Worm (Caenorhabditis elegans): Measurements from ENCODE around the gene E01B7.2.
A peak's percentile ranks its signal among the peaks of the same experiment; 100 is the strongest.

The E01B7.2 gene

DNA sequence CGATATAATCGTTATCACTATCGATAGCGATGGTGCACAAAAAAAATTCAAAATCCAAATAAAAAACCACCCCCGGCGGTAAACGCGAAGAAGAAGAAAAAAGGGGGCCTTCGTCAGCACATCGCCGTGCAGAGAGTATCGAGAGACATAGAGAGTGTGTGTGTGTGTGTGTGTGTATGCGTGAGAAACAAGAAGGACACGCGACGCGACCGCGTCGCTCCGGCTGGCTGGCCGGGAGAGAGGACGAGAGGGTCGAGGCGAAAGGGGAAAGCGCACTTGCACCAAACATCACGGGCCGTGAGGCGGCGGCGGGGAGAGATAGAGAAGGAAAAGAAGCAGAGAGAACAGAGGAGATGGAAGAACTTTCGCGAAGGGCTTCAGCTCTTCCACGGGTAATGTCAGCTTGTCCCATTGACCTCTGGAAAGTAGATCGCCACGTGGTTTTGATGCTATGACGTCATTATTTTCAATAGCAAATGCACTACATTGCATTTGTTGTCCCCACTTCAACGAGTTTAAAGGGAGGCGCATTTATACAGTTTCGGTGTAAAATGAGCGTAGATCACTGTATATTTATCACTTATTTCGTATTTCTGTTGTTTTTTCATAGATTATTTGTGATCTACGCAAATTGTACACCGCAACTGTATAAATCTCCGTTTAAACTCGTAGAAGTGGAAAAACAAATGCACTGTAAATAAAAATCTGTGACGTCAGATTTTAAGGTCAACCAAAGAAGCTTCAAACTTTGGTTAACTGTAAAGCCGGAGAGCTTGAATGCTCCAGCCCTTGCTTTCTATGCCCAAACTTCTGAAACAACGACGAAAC, 29.8 kb downstream of the E01B7.2 start, which contains the start of gene Y59A8B.24 (continued):
- TF ChIP-seq C16A3.4 (tag; optimal IDR thresholded peaks at IDR 0.05), result peak; percentile 94
- peak in 1 of 2 experiments; percentile 92 for TF ChIP-seq ztf-11 (tag; optimal IDR thresholded peaks at IDR 0.05)
- TF ChIP-seq mef-2 (tag; optimal IDR thresholded peaks at IDR 0.05), result peak; percentile 80
- peak; percentile 78 for TF ChIP-seq snpc-4 (tag; optimal IDR thresholded peaks at IDR 0.05)
- TF ChIP-seq lin-13 (GFP tag; optimal IDR thresholded peaks at IDR 0.05), result peak; percentile 98
- TF ChIP-seq unc-86 (tag; optimal IDR thresholded peaks at IDR 0.05), result peak; percentile 96
- peak; percentile 32 for TF ChIP-seq vab-15 (tag; optimal IDR thresholded peaks at IDR 0.05)
- peak; percentile 80 for TF ChIP-seq aha-1 (tag; optimal IDR thresholded peaks at IDR 0.05)
- TF ChIP-seq efl-1 (optimal IDR thresholded peaks at IDR 0.05), result peak; percentile 85 to 90
- TF ChIP-seq efl-1 (GFP tag; optimal IDR thresholded peaks at IDR 0.05 in 1 of 2), result peak; percentile 68 to 96
- TF ChIP-seq irx-1 (tag; optimal IDR thresholded peaks at IDR 0.05), result peak; percentile 82
- TF ChIP-seq C34B4.2 (tag; optimal IDR thresholded peaks at IDR 0.05), result no peak
- TF ChIP-seq pax-3 (tag; optimal IDR thresholded peaks at IDR 0.05), result peak; percentile 94
- TF ChIP-seq tbx-2 (tag; optimal IDR thresholded peaks at IDR 0.05), result peak; percentile 93
- no peak for TF ChIP-seq nhr-12 (tag; optimal IDR thresholded peaks at IDR 0.05)
- peak; percentile 81 for TF ChIP-seq blmp-1 (tag; optimal IDR thresholded peaks at IDR 0.05)
- peak; percentile 92 for TF ChIP-seq ceh-8 (GFP tag; optimal IDR thresholded peaks at IDR 0.05)
- peak; percentile 81 for TF ChIP-seq sox-4 (tag; optimal IDR thresholded peaks at IDR 0.05)
- peak; percentile 88 for TF ChIP-seq egl-13 (tag; optimal IDR thresholded peaks at IDR 0.05)
- TF ChIP-seq nhr-19 (GFP tag; conservative IDR thresholded peaks at IDR 0.05), result peak; percentile 89
- peak; percentile 69 for TF ChIP-seq F16B12.6 (tag; optimal IDR thresholded peaks at IDR 0.05)
- TF ChIP-seq ama-1 (optimal IDR thresholded peaks at IDR 0.05), result peak; percentile 46
- peak; percentile 78 to 98 (median 94) for TF ChIP-seq ceh-82 (tag; optimal IDR thresholded peaks at IDR 0.05)
- TF ChIP-seq mep-1 (tag; optimal IDR thresholded peaks at IDR 0.05), result peak; percentile 86
- TF ChIP-seq nhr-237 (tag; optimal IDR thresholded peaks at IDR 0.05), result peak; percentile 90
- peak; percentile 48 for TF ChIP-seq nhr-11 (tag; optimal IDR thresholded peaks at IDR 0.05)
- peak; percentile 95 for TF ChIP-seq skn-1 (tag; optimal IDR thresholded peaks at IDR 0.05)
- TF ChIP-seq snu-23 (GFP tag; optimal IDR thresholded peaks at IDR 0.05), result peak; percentile 97
- TF ChIP-seq nhr-20 (tag; optimal IDR thresholded peaks at IDR 0.05), result peak; percentile 92
- TF ChIP-seq jun-1 (tag; optimal IDR thresholded peaks at IDR 0.05), result peak; percentile 93
- peak; percentile 86 to 87 for TF ChIP-seq lin-35 (GFP tag; optimal IDR thresholded peaks at IDR 0.05)
- TF ChIP-seq unc-62 (GFP tag; optimal IDR thresholded peaks at IDR 0.05), result no peak
- TF ChIP-seq tlp-1 (tag; optimal IDR thresholded peaks at IDR 0.05), result no peak
- peak; percentile 15 for TF ChIP-seq Y116A8C.19 (tag; optimal IDR thresholded peaks at IDR 0.05; ENCODE audit: borderline replicate concordance)
- peak in 2 of 6 experiments; percentile 61 to 68 for TF ChIP-seq elt-3 (tag; optimal IDR thresholded peaks at IDR 0.05)
- TF ChIP-seq unc-130 (tag; optimal IDR thresholded peaks at IDR 0.05), result peak; percentile 68
- peak; percentile 84 for TF ChIP-seq fos-1 (tag; optimal IDR thresholded peaks at IDR 0.05)
- TF ChIP-seq sptf-1 (tag; optimal IDR thresholded peaks at IDR 0.05), result no peak
- peak; percentile 51 for TF ChIP-seq hpl-2 (GFP tag; optimal IDR thresholded peaks at IDR 0.05)
- peak; percentile 92 for TF ChIP-seq swsn-7 (tag; optimal IDR thresholded peaks at IDR 0.05)
- peak; percentile 89 for TF ChIP-seq fkh-10 (GFP tag; optimal IDR thresholded peaks at IDR 0.05)
- TF ChIP-seq mab-9 (GFP tag; IDR thresholded peaks at IDR 0.05), result peak; percentile 58; the same call in 1 of the 2 replicates
- TF ChIP-seq ceh-88 (GFP tag; IDR thresholded peaks at IDR 0.05), result peak; percentile 65
- peak; percentile 91 for TF ChIP-seq nhr-77 (tag; optimal IDR thresholded peaks at IDR 0.05)
- peak; percentile 97 for TF ChIP-seq lin-14 (GFP tag; optimal IDR thresholded peaks at IDR 0.05)
- TF ChIP-seq lin-15B (tag; optimal IDR thresholded peaks at IDR 0.05), result peak; percentile 94
- peak; percentile 73 to 80 (median 76) for TF ChIP-seq dpl-1 (GFP tag; optimal IDR thresholded peaks at IDR 0.05)
- TF ChIP-seq nhr-84 (tag; optimal IDR thresholded peaks at IDR 0.05), result no peak
- peak; percentile 95 for TF ChIP-seq nhr-47 (tag; optimal IDR thresholded peaks at IDR 0.05)
- TF ChIP-seq nhr-85 (tag), result peak; percentile 95
- TF ChIP-seq elt-2 (tag; optimal IDR thresholded peaks at IDR 0.05), result peak; percentile 59
- TF ChIP-seq nhr-28 (tag; optimal IDR thresholded peaks at IDR 0.05), result no peak
- peak; percentile 81 for TF ChIP-seq ztf-4 (tag; optimal IDR thresholded peaks at IDR 0.05)
